Worm (Caenorhabditis elegans) whole organism, L2 larva: Measurements from ENCODE around the gene nuc-1.

Experiments
- ZK546.5 ChIP-seq: sonication (generic microtip); optimal IDR thresholded peaks from 2 replicates; lab custom pipeline; 2017; ENCODE audit warnings: missing biosample characterization, missing genetic modification characterization
- ama-1 ChIP-seq: fragments of 150-350 bp; optimal IDR thresholded peaks from 2 replicates; lab custom pipeline; 2018; ENCODE audit warnings: inconsistent platforms
- ceh-16 ChIP-seq: fragments of 150-350 bp; optimal IDR thresholded peaks from 2 replicates; lab custom pipeline; 2014; ENCODE audit warnings: missing biosample characterization, missing genetic modification characterization
- egl-27 ChIP-seq: sonication (generic microtip); optimal IDR thresholded peaks from 3 replicates; lab custom pipeline; 2017; ENCODE audit warnings: missing biosample characterization, missing genetic modification reagents, missing genetic modification characterization
- elt-1 ChIP-seq: fragments of 150-350 bp; optimal IDR thresholded peaks from 2 replicates; lab custom pipeline; 2014; ENCODE audit warnings: missing biosample characterization, missing genetic modification characterization
- lin-39 ChIP-seq: fragments of 150-350 bp; optimal IDR thresholded peaks from 2 replicates; lab custom pipeline; 2014; ENCODE audit warnings: missing biosample characterization, missing genetic modification reagents, missing genetic modification characterization
- nhr-11 ChIP-seq: fragments of 150-350 bp; optimal IDR thresholded peaks from 2 replicates; lab custom pipeline; 2014; ENCODE audit warnings: missing biosample characterization, missing genetic modification characterization
- nhr-12 ChIP-seq: fragments of 150-350 bp; optimal IDR thresholded peaks from 2 replicates; lab custom pipeline; 2014; ENCODE audit warnings: missing biosample characterization, missing genetic modification characterization
- nhr-237 ChIP-seq: fragments of 150-350 bp; optimal IDR thresholded peaks from 2 replicates; lab custom pipeline; 2014; ENCODE audit warnings: missing biosample characterization, missing genetic modification characterization
- nhr-6 ChIP-seq: fragments of 150-350 bp; optimal IDR thresholded peaks from 2 replicates; lab custom pipeline; 2014; ENCODE audit warnings: missing biosample characterization, missing genetic modification characterization
- sem-4 ChIP-seq: fragments of 150-350 bp; optimal IDR thresholded peaks from 2 replicates; lab custom pipeline; 2014; ENCODE audit warnings: missing biosample characterization, missing genetic modification reagents, missing genetic modification characterization
- zag-1 ChIP-seq: fragments of 150-350 bp; optimal IDR thresholded peaks from 2 replicates; lab custom pipeline; 2014; ENCODE audit warnings: missing biosample characterization, missing genetic modification characterization

ce11 chrX:9585584-9586166 is 46.0 kb downstream of the nuc-1 start:
- TF ChIP-seq sem-4 (tag; lab: Kevin White, UChicago) = no peak
- TF ChIP-seq nhr-6 = no peak
- no peak for TF ChIP-seq egl-27 (tag; lab: Kevin White, UChicago)
- no peak for TF ChIP-seq ama-1 (lab: Kevin White, UChicago)
- TF ChIP-seq elt-1 (tag; lab: Kevin White, UChicago) = no peak
- no peak for TF ChIP-seq zag-1
- TF ChIP-seq nhr-237 (tag; lab: Kevin White, UChicago) = no peak
- no peak for TF ChIP-seq ZK546.5 (tag; lab: Kevin White, UChicago)
- TF ChIP-seq nhr-11 (tag; lab: Kevin White, UChicago) = no peak
- no peak for TF ChIP-seq lin-39
- no peak for TF ChIP-seq ceh-16 (tag; lab: Kevin White, UChicago)
- TF ChIP-seq nhr-12 (tag; lab: Kevin White, UChicago) = no peak
